Worm (Caenorhabditis elegans): ENCODE data around the gene str-96.

ce11 chrV:15327745-15328447 lies 34.1 kb upstream of the str-96 start, which contains the start of gene ZK1037.6:
- TF ChIP-seq ZK185.1 (tag; optimal IDR thresholded peaks at IDR 0.05; ENCODE audit: poor library complexity, severe bottlenecking): no peak
- no peak for TF ChIP-seq D2030.7 (GFP tag; IDR thresholded peaks at IDR 0.05)
- TF ChIP-seq ets-4 (GFP tag; optimal IDR thresholded peaks at IDR 0.05): no peak
- no peak for TF ChIP-seq ceh-91 (GFP tag; IDR thresholded peaks at IDR 0.05)
- TF ChIP-seq rec-8 (tag; optimal IDR thresholded peaks at IDR 0.05): no peak
- no peak for TF ChIP-seq ceh-27 (GFP tag; optimal IDR thresholded peaks at IDR 0.05)
- TF ChIP-seq ama-1 (optimal IDR thresholded peaks at IDR 0.05): no peak
- TF ChIP-seq ama-1 (GFP tag; optimal IDR thresholded peaks at IDR 0.05): no peak
- TF ChIP-seq mxl-1 (tag; optimal IDR thresholded peaks at IDR 0.05): no peak
- no peak for TF ChIP-seq unc-130 (GFP tag; optimal IDR thresholded peaks at IDR 0.05)
- no peak for TF ChIP-seq unc-62 (GFP tag; optimal IDR thresholded peaks at IDR 0.05)
- TF ChIP-seq F37B4.10 (GFP tag; IDR thresholded peaks at IDR 0.05): no peak

Measured in whole organism, young adult.